Fruit fly (Drosophila melanogaster) whole organism, embryonic: ENCODE data around the gene CG44838.

ENCODE experiments used
- CG10321 ChIP-seq: fragments of 200-800 bp; sonication (Bioruptor generic); IDR thresholded peaks from 2 replicates; pipeline ENCODE4 v1.3.6; 2022; ENCODE audit warnings: missing biosample characterization, missing genetic modification characterization
- CG12071 ChIP-seq: fragments of 200-800 bp; sonication (Bioruptor generic); optimal IDR thresholded peaks from 3 replicates; lab custom pipeline; 2018; ENCODE audit warnings: missing biosample characterization, mild to moderate bottlenecking, missing genetic modification characterization
- CG12236 ChIP-seq: fragments of 200-800 bp; sonication (Bioruptor generic); optimal IDR thresholded peaks from 2 replicates; lab custom pipeline; 2016; ENCODE audit warnings: missing biosample characterization, missing genetic modification characterization
- CG12744 ChIP-seq: fragments of 200-800 bp; sonication (Bioruptor generic); optimal IDR thresholded peaks from 2 replicates; lab custom pipeline; 2016; ENCODE audit warnings: missing biosample characterization, missing genetic modification characterization
- CG14667 ChIP-seq: fragments of 200-800 bp; sonication (Bioruptor generic); IDR thresholded peaks from 2 replicates; pipeline ENCODE4 v1.3.6; 2022; ENCODE audit warnings: missing biosample characterization, missing genetic modification characterization
- CG15011 ChIP-seq: fragments of 200-800 bp; sonication (Bioruptor generic); optimal IDR thresholded peaks from 3 replicates; lab custom pipeline; 2018; ENCODE audit warnings: missing biosample characterization, mild to moderate bottlenecking, missing genetic modification characterization
- CG1529 ChIP-seq: fragments of 200-800 bp; sonication (Bioruptor generic); optimal IDR thresholded peaks from 3 replicates; lab custom pipeline; 2018; ENCODE audit warnings: missing biosample characterization, missing genetic modification characterization
- CG17361 ChIP-seq: fragments of 200-800 bp; sonication (Bioruptor generic); IDR thresholded peaks from 3 replicates; pipeline ENCODE4 v1.3.6; 2022; ENCODE audit warnings: missing biosample characterization, missing genetic modification characterization
- CG18262 ChIP-seq: fragments of 200-800 bp; optimal IDR thresholded peaks from 3 replicates; lab custom pipeline; 2019; ENCODE audit warnings: missing biosample characterization, mild to moderate bottlenecking, missing genetic modification characterization, moderate library complexity
- CG18476 ChIP-seq: fragments of 200-800 bp; sonication (Bioruptor generic); optimal IDR thresholded peaks from 2 replicates; lab custom pipeline; 2016; ENCODE audit warnings: missing biosample characterization, mild to moderate bottlenecking, missing genetic modification characterization
- CG2678 ChIP-seq: fragments of 200-800 bp; sonication (Bioruptor generic); optimal IDR thresholded peaks from 3 replicates; lab custom pipeline; 2019; ENCODE audit warnings: missing biosample characterization, mild to moderate bottlenecking, missing genetic modification characterization, moderate library complexity
- CG31365 ChIP-seq: fragments of 200-800 bp; sonication (Bioruptor generic); optimal IDR thresholded peaks from 2 replicates; lab custom pipeline; 2018; ENCODE audit warnings: missing biosample characterization, mild to moderate bottlenecking, missing genetic modification characterization
- CG31388 ChIP-seq: fragments of 200-800 bp; sonication (Bioruptor generic); optimal IDR thresholded peaks from 2 replicates; lab custom pipeline; 2016; ENCODE audit warnings: missing biosample characterization, missing genetic modification characterization
- CG4360 ChIP-seq: fragments of 200-800 bp; sonication (Bioruptor generic); IDR thresholded peaks from 2 replicates; pipeline ENCODE4 v1.3.6; 2022; ENCODE audit warnings: missing biosample characterization, missing genetic modification characterization
- CG4424 ChIP-seq: fragments of 200-800 bp; sonication (Bioruptor generic); optimal IDR thresholded peaks from 3 replicates; lab custom pipeline; 2016; ENCODE audit warnings: missing biosample characterization, missing genetic modification characterization
- CG5245 ChIP-seq: fragments of 200-800 bp; sonication (Bioruptor generic); optimal IDR thresholded peaks from 3 replicates; lab custom pipeline; 2016; ENCODE audit warnings: missing biosample characterization, missing genetic modification characterization
- CG7928 ChIP-seq: fragments of 200-800 bp; sonication (Bioruptor generic); optimal IDR thresholded peaks from 2 replicates; lab custom pipeline; 2017; ENCODE audit warnings: missing biosample characterization, mild to moderate bottlenecking, missing genetic modification characterization
- CG7987 ChIP-seq: fragments of 200-800 bp; sonication (Bioruptor generic); optimal IDR thresholded peaks from 2 replicates; lab custom pipeline; 2018; ENCODE audit warnings: missing biosample characterization, mild to moderate bottlenecking, missing genetic modification characterization, moderate library complexity
- Camta ChIP-seq: fragments of 200-800 bp; sonication (Bioruptor generic); optimal IDR thresholded peaks from 2 replicates; lab custom pipeline; 2016; ENCODE audit warnings: missing biosample characterization, missing genetic modification characterization
- CrebB ChIP-seq: fragments of 200-800 bp; sonication (Bioruptor generic); optimal IDR thresholded peaks from 3 replicates; lab custom pipeline; 2018; ENCODE audit warnings: missing biosample characterization, mild to moderate bottlenecking, missing genetic modification characterization
- Eip74EF ChIP-seq, 2 experiments: fragments of 200-800 bp in 1 of 2; fragments of >200 bp in 1 of 2; sonication (Bioruptor generic) in 1 of 2; optimal IDR thresholded peaks; 2 replicates each; lab custom pipeline; 2017 to 2019; ENCODE audit warnings: missing biosample characterization in 2 of 2, missing genetic modification characterization in 2 of 2, mild to moderate bottlenecking in 1 of 2, moderate library complexity in 1 of 2
- Ets97D ChIP-seq: fragments of 200-800 bp; sonication (Bioruptor generic); optimal IDR thresholded peaks from 3 replicates; lab custom pipeline; 2016; ENCODE audit warnings: missing biosample characterization, missing genetic modification characterization
- HLH4C ChIP-seq: fragments of 200-800 bp; sonication (Bioruptor generic); IDR thresholded peaks from 3 replicates; pipeline ENCODE4 v1.3.6; 2022; ENCODE audit warnings: missing biosample characterization, missing genetic modification characterization; ENCODE audit not compliant: partially characterized antibody
- HLHmδ ChIP-seq: fragments of 200-800 bp; sonication (Bioruptor generic); optimal IDR thresholded peaks from 2 replicates; lab custom pipeline; 2018; ENCODE audit warnings: missing biosample characterization, mild to moderate bottlenecking, missing genetic modification characterization, moderate library complexity
- Jarid2 ChIP-seq: fragments of 200-800 bp; sonication (Bioruptor generic); optimal IDR thresholded peaks from 3 replicates; lab custom pipeline; 2017; ENCODE audit warnings: mild to moderate bottlenecking, missing biosample characterization, missing genetic modification reagents, missing genetic modification characterization
- MBD-R2 ChIP-seq: fragments of 200-800 bp; sonication (Bioruptor generic); IDR thresholded peaks from 2 replicates; pipeline ENCODE4 v1.3.6; 2022; ENCODE audit warnings: missing biosample characterization, missing genetic modification characterization
- Med ChIP-seq: fragments of 200-800 bp; sonication (Bioruptor generic); peaks from one replicate; lab custom pipeline; 2016; ENCODE audit warnings: missing biosample characterization, missing genetic modification characterization, mild to moderate bottlenecking, inconsistent platforms, moderate library complexity
- Oaz ChIP-seq: fragments of 200-800 bp; sonication (Bioruptor generic); IDR thresholded peaks from 2 replicates; pipeline ENCODE4 v1.3.6; 2022; ENCODE audit warnings: missing biosample characterization, missing genetic modification characterization
- Pdp1 ChIP-seq, 2 experiments: fragments of 200-800 bp; sonication (Bioruptor generic); optimal IDR thresholded peaks; 3 replicates each; lab custom pipeline; 2016; ENCODE audit warnings: missing biosample characterization in 2 of 2, missing genetic modification characterization in 2 of 2, mild to moderate bottlenecking in 1 of 2, moderate library complexity in 1 of 2
- aop ChIP-seq: fragments of 200-800 bp; sonication (Bioruptor generic); IDR thresholded peaks from 2 replicates; pipeline ENCODE4 v1.3.6; 2022; ENCODE audit warnings: missing biosample characterization, missing genetic modification characterization
- ara ChIP-seq: fragments of 200-800 bp; sonication (Bioruptor generic); IDR thresholded peaks from 2 replicates; pipeline ENCODE4 v1.3.6; 2022; ENCODE audit warnings: missing biosample characterization, missing genetic modification characterization
- br ChIP-seq: fragments of >200 bp; optimal IDR thresholded peaks from 2 replicates; lab custom pipeline; 2017
- cad ChIP-seq: fragments of >200 bp; optimal IDR thresholded peaks from 2 replicates; lab custom pipeline; 2017; ENCODE audit warnings: missing biosample characterization, missing genetic modification characterization
- chif ChIP-seq, 2 experiments: fragments of 200-800 bp; sonication (Bioruptor generic); optimal IDR thresholded peaks; 3 replicates each; lab custom pipeline; 2016; ENCODE audit warnings: missing biosample characterization in 2 of 2, missing genetic modification characterization in 2 of 2
- chinmo ChIP-seq: fragments of 200-800 bp; sonication (Bioruptor generic); IDR thresholded peaks from 4 replicates; pipeline ENCODE4 v1.3.6; 2022; ENCODE audit warnings: missing biosample characterization, missing genetic modification characterization; ENCODE audit not compliant: partially characterized antibody
- dmrt99B ChIP-seq: fragments of 200-800 bp; sonication (Bioruptor generic); optimal IDR thresholded peaks from 2 replicates; lab custom pipeline; 2018; ENCODE audit warnings: missing biosample characterization, mild to moderate bottlenecking, missing genetic modification characterization, moderate library complexity
- ewg ChIP-seq: fragments of 200-800 bp; sonication (Bioruptor generic); optimal IDR thresholded peaks from 3 replicates; lab custom pipeline; 2017; ENCODE audit warnings: mild to moderate bottlenecking, missing biosample characterization, missing genetic modification reagents, missing genetic modification characterization
- fru ChIP-seq: fragments of >200 bp; optimal IDR thresholded peaks from 2 replicates; lab custom pipeline; 2017
- gem ChIP-seq: fragments of 200-800 bp; sonication (Bioruptor generic); optimal IDR thresholded peaks from 2 replicates; lab custom pipeline; 2019; ENCODE audit warnings: missing biosample characterization, mild to moderate bottlenecking, missing genetic modification characterization, moderate library complexity
- gsb-n ChIP-seq: fragments of 200-800 bp; sonication (Bioruptor generic); optimal IDR thresholded peaks from 3 replicates; lab custom pipeline; 2018; ENCODE audit warnings: missing biosample characterization, mild to moderate bottlenecking, missing genetic modification characterization
- hb ChIP-seq: fragments of 200-800 bp; sonication (Bioruptor generic); IDR thresholded peaks from 3 replicates; pipeline ENCODE4 v1.3.6; 2022; ENCODE audit warnings: missing biosample characterization, missing genetic modification characterization; ENCODE audit not compliant: partially characterized antibody
- her ChIP-seq: fragments of 200-800 bp; sonication (Bioruptor generic); optimal IDR thresholded peaks from 2 replicates; lab custom pipeline; 2016; ENCODE audit warnings: missing biosample characterization, missing genetic modification characterization
- jing ChIP-seq: fragments of 200-800 bp; sonication (Bioruptor generic); optimal IDR thresholded peaks from 2 replicates; lab custom pipeline; 2018; ENCODE audit warnings: missing biosample characterization, mild to moderate bottlenecking, missing genetic modification characterization
- lola ChIP-seq, 3 experiments: fragments of >200 bp in 2 of 3; fragments of 200-800 bp in 1 of 3; sonication (Bioruptor generic) in 1 of 3; optimal IDR thresholded peaks; 2 replicates each; lab custom pipeline; 2017 to 2019; ENCODE audit warnings: missing biosample characterization in 3 of 3, missing genetic modification characterization in 3 of 3, mild to moderate bottlenecking in 1 of 3, moderate library complexity in 1 of 3
- pfk ChIP-seq: fragments of 200-800 bp; sonication (Bioruptor generic); optimal IDR thresholded peaks from 2 replicates; lab custom pipeline; 2018; ENCODE audit warnings: missing biosample characterization, mild to moderate bottlenecking, missing genetic modification characterization, moderate library complexity
- pzg ChIP-seq: fragments of 200-800 bp; sonication (Bioruptor generic); optimal IDR thresholded peaks from 3 replicates; lab custom pipeline; 2018; ENCODE audit warnings: missing biosample characterization, mild to moderate bottlenecking, missing genetic modification characterization, moderate library complexity
- sisA ChIP-seq: fragments of 200-800 bp; sonication (Bioruptor generic); IDR thresholded peaks from 2 replicates; pipeline ENCODE4 v1.3.6; 2022; ENCODE audit warnings: missing biosample characterization, missing genetic modification characterization
- tap ChIP-seq: fragments of 200-800 bp; optimal IDR thresholded peaks from 3 replicates; lab custom pipeline; 2019; ENCODE audit warnings: missing biosample characterization, mild to moderate bottlenecking, missing genetic modification characterization, moderate library complexity
- wdn ChIP-seq: fragments of 200-800 bp; sonication (Bioruptor generic); IDR thresholded peaks from 2 replicates; pipeline ENCODE4 v1.3.6; 2022; ENCODE audit warnings: missing biosample characterization, missing genetic modification characterization
- yki ChIP-seq: fragments of >200 bp; optimal IDR thresholded peaks from 3 replicates; lab custom pipeline; 2018

Gene CG44838

DNA sequence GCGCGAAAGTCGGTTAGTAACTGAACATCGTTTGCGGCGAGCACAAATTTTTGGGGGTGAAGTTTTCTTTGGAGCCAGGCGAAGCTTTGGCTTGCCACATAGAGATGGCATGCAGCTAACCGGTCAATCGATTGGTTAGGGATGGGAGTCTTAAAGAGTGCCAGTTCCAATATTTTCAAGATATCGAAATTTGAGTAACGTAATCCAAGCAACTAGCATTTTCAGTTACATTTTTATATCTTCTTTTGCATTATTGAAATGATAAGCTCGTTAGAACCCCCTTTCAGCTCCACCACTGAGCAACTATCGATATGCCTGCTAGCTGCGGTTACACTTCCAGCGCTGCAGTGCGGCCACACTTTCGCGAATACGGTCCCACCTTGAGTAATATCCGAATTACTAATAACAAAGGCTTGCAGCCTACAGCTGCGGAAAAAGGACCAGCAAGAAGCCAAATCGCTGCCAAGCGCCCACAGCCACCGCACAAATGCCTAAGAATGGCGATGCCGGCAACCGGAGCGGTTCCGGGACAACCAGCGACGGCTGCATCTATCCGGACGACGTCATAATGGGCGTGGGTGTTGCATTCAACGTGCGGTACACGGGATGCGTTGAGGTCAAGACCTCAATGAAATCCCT is 34.1 kb upstream of the CG44838 start, which contains the start of the genes Atat and Shc (continued):
- TF ChIP-seq Camta (GFP tag; lab: Kevin White, UChicago) (peak; percentile 99), Eip74EF (GFP tag; optimal IDR thresholded peaks at IDR 0.05; lab: Kevin White, UChicago) (peak in 1 of 2 experiments; percentile 89), jing (peak; percentile 99), CG15011 (GFP tag; lab: Kevin White, UChicago) (peak; percentile 96), her (GFP tag; lab: Kevin White, UChicago) (peak; percentile 97), CG1529 (peak; percentile 94), CG18262 (peak; percentile 96), gem (tag; lab: Kevin White, UChicago) (peak; percentile 99), aop (peak; percentile 98), pfk (GFP tag; lab: Kevin White, UChicago) (peak; percentile 66), yki (lab: Kevin White, UChicago) (no peak), CG10321 (GFP tag; lab: Robert Waterston, UW) (peak; percentile 87), CG31365 (peak; percentile 87), CG12744 (peak; percentile 99), Oaz (GFP tag; lab: Robert Waterston, UW) (peak; percentile 99), CG14667 (GFP tag; lab: Robert Waterston, UW) (peak; percentile 100), CG5245 (GFP tag; lab: Kevin White, UChicago) (peak; percentile 99), CG31388 (peak; percentile 98), CG12071 (GFP tag; lab: Kevin White, UChicago) (peak; percentile 97), dmrt99B (peak; percentile 97), ara (GFP tag; lab: Robert Waterston, UW) (peak; percentile 99), MBD-R2 (peak; percentile 100), Jarid2 (peak; percentile 91), CG4360 (GFP tag; lab: Robert Waterston, UW) (peak; percentile 87), CG7928 (peak; percentile 85), Pdp1 (GFP tag; optimal IDR thresholded peaks at IDR 0.05; lab: Kevin White, UChicago) (peak; percentile 99 to 100), HLHmδ (GFP tag; lab: Kevin White, UChicago) (no peak), wdn (GFP tag; lab: Robert Waterston, UW) (peak; percentile 99), sisA (peak; percentile 100), chif (GFP tag; optimal IDR thresholded peaks at IDR 0.05; lab: Kevin White, UChicago) (peak; percentile 99 to 100), br (lab: Kevin White, UChicago) (no peak), CG17361 (GFP tag; lab: Robert Waterston, UW) (peak; percentile 98), CrebB (tag; lab: Kevin White, UChicago) (peak; percentile 97), gsb-n (tag; lab: Kevin White, UChicago) (peak; percentile 97), tap (tag; lab: Kevin White, UChicago) (peak; percentile 95), HLH4C (GFP tag; lab: Robert Waterston, UW) (peak; percentile 87), CG2678 (peak; percentile 98), chinmo (GFP tag; lab: Robert Waterston, UW) (peak; percentile 53; the same call in 2 of the 4 replicates), CG4424 (GFP tag; lab: Kevin White, UChicago) (peak; percentile 99), Ets97D (GFP tag; lab: Kevin White, UChicago) (peak; percentile 97), Med (GFP tag; lab: Kevin White, UChicago) (peak; percentile 100), ewg (peak; percentile 98), CG7987 (GFP tag; lab: Kevin White, UChicago) (peak; percentile 95), pzg (GFP tag; lab: Kevin White, UChicago) (peak; percentile 97), CG12236 (GFP tag; lab: Kevin White, UChicago) (peak; percentile 98), CG18476 (GFP tag; lab: Kevin White, UChicago) (peak; percentile 98), lola (GFP tag; optimal IDR thresholded peaks at IDR 0.05; lab: Kevin White, UChicago) (peak in 1 of 3 experiments; percentile 98), cad (GFP tag; lab: Kevin White, UChicago) (no peak), fru (lab: Kevin White, UChicago) (no peak), hb (GFP tag; lab: Robert Waterston, UW) (peak; percentile 86)
